Worm (Caenorhabditis elegans): Measurements from ENCODE around the gene F58H7.1.

DNA sequence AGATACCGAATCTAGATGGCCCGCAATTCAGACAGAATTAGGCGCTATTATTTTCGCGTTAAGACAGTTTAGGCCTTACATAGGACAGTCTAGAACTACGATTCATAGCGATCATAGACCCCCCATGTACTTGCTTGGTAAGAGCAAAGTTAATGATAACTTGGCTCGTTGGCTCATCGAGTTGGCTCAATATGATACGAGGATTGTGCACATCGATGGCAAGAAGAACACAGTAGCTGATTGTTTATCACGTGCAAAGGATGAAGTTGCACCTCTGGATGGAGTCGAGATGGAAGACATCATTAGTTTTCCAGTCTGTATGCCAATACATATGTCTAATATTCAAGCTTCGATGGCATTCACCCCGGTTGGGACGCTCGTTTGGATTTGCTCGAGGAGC is 18.0 kb downstream of the F58H7.1 start:
- no peak for TF ChIP-seq ceh-14 (tag; optimal IDR thresholded peaks at IDR 0.05)
- no peak for TF ChIP-seq ceh-2 (tag; optimal IDR thresholded peaks at IDR 0.05)
- TF ChIP-seq ceh-45 (GFP tag; IDR thresholded peaks at IDR 0.05): no peak
- no peak for TF ChIP-seq madf-2 (tag; optimal IDR thresholded peaks at IDR 0.05)
- TF ChIP-seq elt-2 (tag; optimal IDR thresholded peaks at IDR 0.05): no peak
- no peak for TF ChIP-seq nfya-1 (tag; optimal IDR thresholded peaks at IDR 0.05)
- no peak for TF ChIP-seq unc-55 (GFP tag; optimal IDR thresholded peaks at IDR 0.05)
- TF ChIP-seq eyg-1 (tag; optimal IDR thresholded peaks at IDR 0.05): no peak
- no peak for TF ChIP-seq nhr-11 (tag; optimal IDR thresholded peaks at IDR 0.05)
- TF ChIP-seq ceh-22 (tag; optimal IDR thresholded peaks at IDR 0.05): no peak
- no peak for TF ChIP-seq C38D4.7 (GFP tag; optimal IDR thresholded peaks at IDR 0.05)
- TF ChIP-seq ztf-16 (tag; optimal IDR thresholded peaks at IDR 0.05): no peak
- TF ChIP-seq ceh-9 (tag; optimal IDR thresholded peaks at IDR 0.05): no peak
- TF ChIP-seq gmeb-2 (tag; optimal IDR thresholded peaks at IDR 0.05): no peak
